Fruit fly (Drosophila melanogaster): ENCODE data around the gene RpS3A.

RpS3A gene

dm6 chr4:56242-57159 is 10.5 kb downstream of the RpS3A start, which contains the start of gene ci:
Gene ci, minus strand, starts transcription at chr4:57041.
- peak; percentile 22 for TF ChIP-seq CG17359 (tag; optimal IDR thresholded peaks at IDR 0.05)
- TF ChIP-seq repo (GFP tag; optimal IDR thresholded peaks at IDR 0.05), result no peak
- no peak; the same call in 2 of the 3 replicates for TF ChIP-seq CG6791 (GFP tag; IDR thresholded peaks at IDR 0.05; ENCODE audit: partially characterized antibody)
- TF ChIP-seq CG12942 (GFP tag; optimal IDR thresholded peaks at IDR 0.05), result no peak
- TF ChIP-seq CG18011 (GFP tag; optimal IDR thresholded peaks at IDR 0.05), result no peak
- no peak for TF ChIP-seq Fer1 (GFP tag; optimal IDR thresholded peaks at IDR 0.05)
- TF ChIP-seq HLHmδ (GFP tag; optimal IDR thresholded peaks at IDR 0.05), result no peak
- no peak; the same call in 1 of the 2 replicates for TF ChIP-seq CG17328 (GFP tag; IDR thresholded peaks at IDR 0.05)
- no peak for TF ChIP-seq CG7786 (GFP tag; optimal IDR thresholded peaks at IDR 0.05)
- TF ChIP-seq Gug (GFP tag; IDR thresholded peaks at IDR 0.05), result no peak
- TF ChIP-seq Adf1 (GFP tag; IDR thresholded peaks at IDR 0.05), result peak; percentile 31; the same call in 1 of the 2 replicates
- no peak for TF ChIP-seq CG2120 (GFP tag; optimal IDR thresholded peaks at IDR 0.05)
- TF ChIP-seq CG11695 (GFP tag; IDR thresholded peaks at IDR 0.05), result 0 out of 3 replicates have a peak, but pooled peaks have one; percentile 16
- TF ChIP-seq dan (GFP tag; IDR thresholded peaks at IDR 0.05), result no peak
- no peak for TF ChIP-seq CG15514 (GFP tag; optimal IDR thresholded peaks at IDR 0.05)
- no peak for TF ChIP-seq Neu2 (GFP tag; optimal IDR thresholded peaks at IDR 0.05; ENCODE audit: borderline replicate concordance)
- TF ChIP-seq CG4404 (GFP tag; IDR thresholded peaks at IDR 0.05), result no peak
- peak; percentile 84 for TF ChIP-seq Med (GFP tag)
- TF ChIP-seq lab (GFP tag; optimal IDR thresholded peaks at IDR 0.05), result no peak
- no peak for TF ChIP-seq chn (GFP tag; optimal IDR thresholded peaks at IDR 0.05)
- no peak for TF ChIP-seq da (GFP tag; optimal IDR thresholded peaks at IDR 0.05)
- no peak for TF ChIP-seq CG30431 (GFP tag; optimal IDR thresholded peaks at IDR 0.05)
- no peak for TF ChIP-seq ind (GFP tag; optimal IDR thresholded peaks at IDR 0.05)
- TF ChIP-seq CG16813 (GFP tag; IDR thresholded peaks at IDR 0.05; ENCODE audit: partially characterized antibody), result no peak
- TF ChIP-seq eve (GFP tag; optimal IDR thresholded peaks at IDR 0.05), result peak in 1 of 2 experiments; percentile 79
- peak; percentile 2 for TF ChIP-seq BEAF-32 (GFP tag; optimal IDR thresholded peaks at IDR 0.05)
- no peak; the same call in 1 of the 2 replicates for TF ChIP-seq sob (GFP tag; IDR thresholded peaks at IDR 0.05)
- TF ChIP-seq NC2β (GFP tag; optimal IDR thresholded peaks at IDR 0.05), result no peak
- no peak for TF ChIP-seq Bdp1 (GFP tag; optimal IDR thresholded peaks at IDR 0.05)
- no peak for TF ChIP-seq Dip3 (GFP tag; optimal IDR thresholded peaks at IDR 0.05)
- TF ChIP-seq nerfin-2 (GFP tag; IDR thresholded peaks at IDR 0.05; ENCODE audit: partially characterized antibody), result no peak
- TF ChIP-seq Ptx1 (GFP tag; IDR thresholded peaks at IDR 0.05), result no peak
- TF ChIP-seq fru (optimal IDR thresholded peaks at IDR 0.05), result no peak
- TF ChIP-seq schlank (tag; optimal IDR thresholded peaks at IDR 0.05), result no peak
- TF ChIP-seq luna (GFP tag; optimal IDR thresholded peaks at IDR 0.05), result no peak
- no peak for TF ChIP-seq CG7372 (GFP tag; IDR thresholded peaks at IDR 0.05)
- TF ChIP-seq Nf-YB (GFP tag; optimal IDR thresholded peaks at IDR 0.05), result no peak
- TF ChIP-seq CG14441 (GFP tag; IDR thresholded peaks at IDR 0.05), result no peak
- TF ChIP-seq ftz-f1 (GFP tag; optimal IDR thresholded peaks at IDR 0.05), result peak; percentile 10
- TF ChIP-seq CG17912 (GFP tag; optimal IDR thresholded peaks at IDR 0.05), result peak; percentile 54
- TF ChIP-seq Rx (GFP tag; IDR thresholded peaks at IDR 0.05), result no peak
- no peak for TF ChIP-seq ase (GFP tag; IDR thresholded peaks at IDR 0.05)
- TF ChIP-seq nmo (GFP tag; optimal IDR thresholded peaks at IDR 0.05), result no peak
- no peak for TF ChIP-seq fd64A (GFP tag; optimal IDR thresholded peaks at IDR 0.05)
- no peak for TF ChIP-seq maf-S (GFP tag; optimal IDR thresholded peaks at IDR 0.05)
- no peak for TF ChIP-seq eyg (GFP tag; optimal IDR thresholded peaks at IDR 0.05)
- no peak for TF ChIP-seq CG14667 (GFP tag; IDR thresholded peaks at IDR 0.05)
- TF ChIP-seq dmrt11E (tag; optimal IDR thresholded peaks at IDR 0.05), result peak; percentile 14
- no peak for TF ChIP-seq ap (GFP tag; IDR thresholded peaks at IDR 0.05)
- TF ChIP-seq CG7987 (GFP tag; optimal IDR thresholded peaks at IDR 0.05), result peak; percentile 82

Measured in whole organism, embryonic.